Fruit fly (Drosophila melanogaster) whole organism, embryonic: Measurements from ENCODE around the gene SmD1.

Source experiments
- CG11085 ChIP-seq: fragments of 200-800 bp; sonication (Bioruptor generic); IDR thresholded peaks from 2 replicates; pipeline ENCODE4 v1.3.6; 2022; ENCODE audit warnings: missing biosample characterization, missing genetic modification characterization
- CG12659 ChIP-seq: fragments of 200-800 bp; sonication (Bioruptor generic); optimal IDR thresholded peaks from 3 replicates; lab custom pipeline; 2017; ENCODE audit warnings: mild to moderate bottlenecking, missing biosample characterization, missing genetic modification reagents, missing genetic modification characterization
- CG13894 ChIP-seq: fragments of 200-800 bp; sonication (Bioruptor generic); optimal IDR thresholded peaks from 3 replicates; lab custom pipeline; 2018; ENCODE audit warnings: missing biosample characterization, mild to moderate bottlenecking, missing genetic modification characterization, moderate library complexity
- CG14710 ChIP-seq: fragments of 200-800 bp; sonication (Bioruptor generic); optimal IDR thresholded peaks from 3 replicates; lab custom pipeline; 2019; ENCODE audit warnings: missing biosample characterization, mild to moderate bottlenecking, missing genetic modification characterization, moderate library complexity
- CG15269 ChIP-seq: fragments of 200-800 bp; sonication (Bioruptor generic); optimal IDR thresholded peaks from 2 replicates; lab custom pipeline; 2018; ENCODE audit warnings: missing biosample characterization, mild to moderate bottlenecking, missing genetic modification characterization, moderate library complexity
- CG1529 ChIP-seq: fragments of 200-800 bp; sonication (Bioruptor generic); optimal IDR thresholded peaks from 3 replicates; lab custom pipeline; 2018; ENCODE audit warnings: missing biosample characterization, missing genetic modification characterization
- CG1647 ChIP-seq: fragments of 200-800 bp; sonication (Bioruptor generic); optimal IDR thresholded peaks from 3 replicates; lab custom pipeline; 2016; ENCODE audit warnings: missing biosample characterization, missing genetic modification characterization
- CG17361 ChIP-seq: fragments of 200-800 bp; sonication (Bioruptor generic); IDR thresholded peaks from 3 replicates; pipeline ENCODE4 v1.3.6; 2022; ENCODE audit warnings: missing biosample characterization, missing genetic modification characterization
- CG17802 ChIP-seq: fragments of 200-800 bp; sonication (Bioruptor generic); optimal IDR thresholded peaks from 2 replicates; lab custom pipeline; 2018; ENCODE audit warnings: missing biosample characterization, mild to moderate bottlenecking, missing genetic modification characterization, moderate library complexity
- CG18262 ChIP-seq: fragments of 200-800 bp; optimal IDR thresholded peaks from 3 replicates; lab custom pipeline; 2019; ENCODE audit warnings: missing biosample characterization, mild to moderate bottlenecking, missing genetic modification characterization, moderate library complexity
- CG3838 ChIP-seq: fragments of 200-800 bp; sonication (Bioruptor generic); optimal IDR thresholded peaks from 3 replicates; lab custom pipeline; 2016; ENCODE audit warnings: missing biosample characterization, missing genetic modification characterization
- CG4707 ChIP-seq: fragments of 200-800 bp; sonication (Bioruptor generic); optimal IDR thresholded peaks from 2 replicates; lab custom pipeline; 2018; ENCODE audit warnings: missing biosample characterization, mild to moderate bottlenecking, missing genetic modification characterization, moderate library complexity
- CG4854 ChIP-seq: fragments of 200-800 bp; sonication (Bioruptor generic); optimal IDR thresholded peaks from 2 replicates; lab custom pipeline; 2016; ENCODE audit warnings: missing biosample characterization, missing genetic modification characterization, inconsistent platforms
- CG8290 ChIP-seq, 3 experiments: fragments of 200-800 bp; sonication (Bioruptor generic); optimal IDR thresholded peaks; 2 replicates each; lab custom pipeline; 2016 to 2019; ENCODE audit warnings: missing biosample characterization in 3 of 3, missing genetic modification characterization in 3 of 3, mild to moderate bottlenecking in 2 of 3, moderate library complexity in 1 of 3
- CG8478 ChIP-seq: fragments of >200 bp; optimal IDR thresholded peaks from 2 replicates; lab custom pipeline; 2018
- CG8944 ChIP-seq: fragments of 200-800 bp; sonication (Bioruptor generic); optimal IDR thresholded peaks from 3 replicates; lab custom pipeline; 2016; ENCODE audit warnings: missing biosample characterization, missing genetic modification characterization
- CG9215 ChIP-seq: fragments of 200-800 bp; sonication (Bioruptor generic); IDR thresholded peaks from 2 replicates; pipeline ENCODE4 v1.3.6; 2022; ENCODE audit warnings: missing biosample characterization, missing genetic modification characterization
- CG9876 ChIP-seq: fragments of 200-800 bp; sonication (Bioruptor generic); optimal IDR thresholded peaks from 2 replicates; lab custom pipeline; 2016; ENCODE audit warnings: missing biosample characterization, missing genetic modification characterization
- Chrac-16 ChIP-seq: fragments of 200-800 bp; sonication (Bioruptor generic); optimal IDR thresholded peaks from 3 replicates; lab custom pipeline; 2016; ENCODE audit warnings: missing biosample characterization, missing genetic modification characterization
- Dfd ChIP-seq, 2 experiments: fragments of >200 bp; optimal IDR thresholded peaks; 2 replicates each; lab custom pipeline; 2017; ENCODE audit warnings: missing biosample characterization in 2 of 2, missing genetic modification characterization in 2 of 2
- Dref ChIP-seq: fragments of 200-800 bp; sonication (Bioruptor generic); IDR thresholded peaks from 2 replicates; pipeline ENCODE4 v1.3.6; 2022; ENCODE audit warnings: missing biosample characterization, missing genetic modification characterization
- HLH54F ChIP-seq: fragments of 200-800 bp; sonication (Bioruptor generic); optimal IDR thresholded peaks from 3 replicates; lab custom pipeline; 2016; ENCODE audit warnings: missing biosample characterization, missing genetic modification characterization
- HmgD ChIP-seq: fragments of 200-800 bp; sonication (Bioruptor generic); optimal IDR thresholded peaks from 3 replicates; lab custom pipeline; 2016; ENCODE audit warnings: missing biosample characterization, missing genetic modification characterization
- Hr51 ChIP-seq, 2 experiments: fragments of 200-800 bp; sonication (Bioruptor generic); optimal IDR thresholded peaks; 2 replicates in 1 of 2; 3 replicates in 1 of 2; lab custom pipeline; 2016 to 2018; ENCODE audit warnings: missing biosample characterization in 2 of 2, missing genetic modification characterization in 2 of 2, mild to moderate bottlenecking in 1 of 2, moderate library complexity in 1 of 2
- MBD-R2 ChIP-seq: fragments of 200-800 bp; sonication (Bioruptor generic); IDR thresholded peaks from 2 replicates; pipeline ENCODE4 v1.3.6; 2022; ENCODE audit warnings: missing biosample characterization, missing genetic modification characterization
- Nf-YC ChIP-seq: fragments of 200-800 bp; optimal IDR thresholded peaks from 3 replicates; lab custom pipeline; 2019; ENCODE audit warnings: missing biosample characterization, mild to moderate bottlenecking, missing genetic modification characterization, moderate library complexity
- NfI ChIP-seq: fragments of 200-800 bp; sonication (Bioruptor generic); optimal IDR thresholded peaks from 3 replicates; lab custom pipeline; 2018; ENCODE audit warnings: missing biosample characterization, mild to moderate bottlenecking, missing genetic modification characterization, moderate library complexity
- PHDP ChIP-seq: fragments of 200-800 bp; sonication (Bioruptor generic); optimal IDR thresholded peaks from 3 replicates; lab custom pipeline; 2018; ENCODE audit warnings: missing biosample characterization, mild to moderate bottlenecking, missing genetic modification characterization, moderate library complexity
- Six4 ChIP-seq: fragments of 200-800 bp; sonication (Bioruptor generic); optimal IDR thresholded peaks from 2 replicates; lab custom pipeline; 2016; ENCODE audit warnings: missing biosample characterization, missing genetic modification characterization
- Vsx1 ChIP-seq: fragments of 200-800 bp; sonication (Bioruptor generic); optimal IDR thresholded peaks from 2 replicates; lab custom pipeline; 2017; ENCODE audit warnings: missing biosample characterization, mild to moderate bottlenecking, missing genetic modification characterization, missing genetic modification reagents
- abd-A ChIP-seq: fragments of 200-800 bp; sonication (Bioruptor generic); optimal IDR thresholded peaks from 3 replicates; lab custom pipeline; 2019; ENCODE audit warnings: missing biosample characterization, mild to moderate bottlenecking, missing genetic modification characterization, moderate library complexity
- cad ChIP-seq: fragments of >200 bp; optimal IDR thresholded peaks from 2 replicates; lab custom pipeline; 2017; ENCODE audit warnings: missing biosample characterization, missing genetic modification characterization
- chinmo ChIP-seq: fragments of 200-800 bp; sonication (Bioruptor generic); IDR thresholded peaks from 4 replicates; pipeline ENCODE4 v1.3.6; 2022; ENCODE audit warnings: missing biosample characterization, missing genetic modification characterization; ENCODE audit not compliant: partially characterized antibody
- chn ChIP-seq: fragments of 200-800 bp; sonication (Bioruptor generic); optimal IDR thresholded peaks from 2 replicates; lab custom pipeline; 2016; ENCODE audit warnings: missing biosample characterization, missing genetic modification characterization
- da ChIP-seq: fragments of 200-800 bp; sonication (Bioruptor generic); optimal IDR thresholded peaks from 2 replicates; lab custom pipeline; 2016; ENCODE audit warnings: missing biosample characterization, missing genetic modification characterization
- dm ChIP-seq: fragments of 200-800 bp; sonication (Bioruptor generic); optimal IDR thresholded peaks from 3 replicates; lab custom pipeline; 2016; ENCODE audit warnings: missing biosample characterization, missing genetic modification characterization
- gcm2 ChIP-seq: fragments of 200-800 bp; sonication (Bioruptor generic); optimal IDR thresholded peaks from 2 replicates; lab custom pipeline; 2016; ENCODE audit warnings: missing biosample characterization, missing genetic modification characterization
- h ChIP-seq: fragments of >200 bp; optimal IDR thresholded peaks from 2 replicates; lab custom pipeline; 2017
- lola ChIP-seq, 3 experiments: fragments of >200 bp in 2 of 3; fragments of 200-800 bp in 1 of 3; sonication (Bioruptor generic) in 1 of 3; optimal IDR thresholded peaks; 2 replicates each; lab custom pipeline; 2017 to 2019; ENCODE audit warnings: missing biosample characterization in 3 of 3, missing genetic modification characterization in 3 of 3, mild to moderate bottlenecking in 1 of 3, moderate library complexity in 1 of 3
- nerfin-1 ChIP-seq: fragments of 200-800 bp; sonication (Bioruptor generic); optimal IDR thresholded peaks from 3 replicates; lab custom pipeline; 2019; ENCODE audit warnings: missing biosample characterization, mild to moderate bottlenecking, missing genetic modification characterization, moderate library complexity
- phol ChIP-seq: fragments of 200-800 bp; sonication (Bioruptor generic); optimal IDR thresholded peaks from 3 replicates; lab custom pipeline; 2018; ENCODE audit warnings: missing biosample characterization, mild to moderate bottlenecking, missing genetic modification characterization, moderate library complexity
- rib ChIP-seq: fragments of 200-800 bp; sonication (Bioruptor generic); IDR thresholded peaks from 2 replicates; pipeline ENCODE4 v1.3.6; 2022; ENCODE audit warnings: missing biosample characterization, missing genetic modification characterization
- sc ChIP-seq, 3 experiments: fragments of >200 bp in 2 of 3; fragments of 200-800 bp in 1 of 3; sonication (Bioruptor generic) in 1 of 3; optimal IDR thresholded peaks; 2 replicates in 2 of 3; 3 replicates in 1 of 3; lab custom pipeline; 2017; ENCODE audit warnings: mild to moderate bottlenecking in 1 of 3, missing biosample characterization in 1 of 3, missing genetic modification characterization in 1 of 3, missing genetic modification reagents in 1 of 3
- sisA ChIP-seq: fragments of 200-800 bp; sonication (Bioruptor generic); IDR thresholded peaks from 2 replicates; pipeline ENCODE4 v1.3.6; 2022; ENCODE audit warnings: missing biosample characterization, missing genetic modification characterization
- sqz ChIP-seq: fragments of 200-800 bp; sonication (Bioruptor generic); optimal IDR thresholded peaks from 3 replicates; lab custom pipeline; 2018; ENCODE audit warnings: missing biosample characterization, mild to moderate bottlenecking, missing genetic modification characterization
- stwl ChIP-seq: fragments of 200-800 bp; sonication (Bioruptor generic); optimal IDR thresholded peaks from 3 replicates; lab custom pipeline; 2018; ENCODE audit warnings: missing biosample characterization, mild to moderate bottlenecking, missing genetic modification characterization, moderate library complexity
- unc-4 ChIP-seq: fragments of 200-800 bp; sonication (Bioruptor generic); IDR thresholded peaks from 2 replicates; pipeline ENCODE4 v1.3.6; 2022; ENCODE audit warnings: missing biosample characterization, missing genetic modification characterization; ENCODE audit not compliant: partially characterized antibody
- usp ChIP-seq: fragments of >200 bp; optimal IDR thresholded peaks from 2 replicates; lab custom pipeline; 2017; ENCODE audit warnings: missing biosample characterization, missing genetic modification characterization
- zen2 ChIP-seq: fragments of 200-800 bp; sonication (Bioruptor generic); IDR thresholded peaks from 3 replicates; pipeline ENCODE4 v1.3.6; 2022; ENCODE audit warnings: missing biosample characterization, missing genetic modification characterization; ENCODE audit not compliant: partially characterized antibody
- zfh1 ChIP-seq: fragments of 200-800 bp; sonication (Bioruptor generic); IDR thresholded peaks from 3 replicates; pipeline ENCODE4 v1.3.6; 2022; ENCODE audit warnings: missing biosample characterization, missing genetic modification characterization

Gene SmD1

DNA sequence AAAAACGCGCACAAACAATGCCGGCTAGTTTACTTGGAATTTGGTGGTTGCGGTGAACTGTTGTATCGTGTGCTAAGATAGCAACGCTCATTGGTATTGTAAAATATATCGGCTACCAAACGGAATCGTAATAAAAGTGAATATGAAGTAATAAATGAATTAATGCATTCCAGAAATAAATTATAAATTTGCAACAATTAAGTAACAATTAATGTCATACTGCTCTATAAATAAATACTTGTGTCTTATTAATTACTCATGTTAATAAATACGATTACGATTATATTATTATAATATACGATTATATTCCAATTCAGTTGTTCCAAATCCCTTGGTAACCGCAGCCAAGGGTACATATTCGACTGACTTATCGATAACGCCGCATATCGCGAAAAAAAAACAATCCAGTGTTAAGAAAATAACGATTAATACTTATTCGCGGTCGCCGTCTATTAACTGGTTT lies at the start of gene SmD1, which contains the start of gene Ptp69D (continued):
- TF ChIP-seq cad (no peak), CG12659 (GFP tag; lab: Kevin White, UChicago) (peak; percentile 87), CG4854 (GFP tag; lab: Kevin White, UChicago) (no peak), NfI (GFP tag; lab: Kevin White, UChicago) (no peak), CG17361 (GFP tag; lab: Robert Waterston, UW) (peak; percentile 65; the same call in 2 of the 3 replicates), chn (GFP tag; lab: Kevin White, UChicago) (no peak), CG13894 (tag; lab: Kevin White, UChicago) (no peak), CG14710 (tag; lab: Kevin White, UChicago) (peak; percentile 72), CG3838 (GFP tag; lab: Kevin White, UChicago) (no peak), Chrac-16 (GFP tag; lab: Kevin White, UChicago) (no peak), MBD-R2 (GFP tag; lab: Robert Waterston, UW) (0 out of 2 replicates have a peak, but pooled peaks have one; percentile 25), CG15269 (tag; lab: Kevin White, UChicago) (no peak), abd-A (tag; lab: Kevin White, UChicago) (no peak), CG8478 (lab: Kevin White, UChicago) (no peak), HLH54F (no peak), CG1647 (GFP tag; lab: Kevin White, UChicago) (no peak), CG4707 (GFP tag; lab: Kevin White, UChicago) (no peak), chinmo (GFP tag; lab: Robert Waterston, UW) (no peak), dm (no peak), Vsx1 (no peak), Dref (GFP tag; lab: Robert Waterston, UW) (peak; percentile 72), stwl (peak; percentile 69), gcm2 (GFP tag; lab: Kevin White, UChicago) (no peak), rib (GFP tag; lab: Robert Waterston, UW) (no peak), CG11085 (GFP tag; lab: Robert Waterston, UW) (no peak), Dfd (GFP tag; optimal IDR thresholded peaks at IDR 0.05; lab: Kevin White, UChicago) (no peak), usp (GFP tag; lab: Kevin White, UChicago) (no peak), sc (optimal IDR thresholded peaks at IDR 0.05; lab: Kevin White, UChicago) (no peak), sc (GFP tag; optimal IDR thresholded peaks at IDR 0.05; lab: Kevin White, UChicago) (no peak), zen2 (GFP tag; lab: Robert Waterston, UW) (peak; percentile 32; the same call in 1 of the 3 replicates), nerfin-1 (tag; lab: Kevin White, UChicago) (peak; percentile 15), phol (tag; lab: Kevin White, UChicago) (peak; percentile 60), h (lab: Kevin White, UChicago) (no peak), sqz (GFP tag; lab: Kevin White, UChicago) (peak; percentile 72), zfh1 (GFP tag; lab: Robert Waterston, UW) (no peak), CG18262 (no peak), CG17802 (tag; lab: Kevin White, UChicago) (no peak), CG1529 (GFP tag; lab: Kevin White, UChicago) (no peak), sisA (GFP tag; lab: Robert Waterston, UW) (no peak), Hr51 (GFP tag; optimal IDR thresholded peaks at IDR 0.05; lab: Kevin White, UChicago) (no peak), Nf-YC (tag; lab: Kevin White, UChicago) (no peak), CG8944 (GFP tag; lab: Kevin White, UChicago) (no peak), CG9876 (GFP tag; lab: Kevin White, UChicago) (no peak), Six4 (GFP tag; lab: Kevin White, UChicago) (no peak), unc-4 (GFP tag; lab: Robert Waterston, UW) (peak; percentile 77), lola (GFP tag; optimal IDR thresholded peaks at IDR 0.05; lab: Kevin White, UChicago) (peak in 1 of 3 experiments; percentile 33), HmgD (GFP tag; lab: Kevin White, UChicago) (no peak), CG8290 (GFP tag; optimal IDR thresholded peaks at IDR 0.05; lab: Kevin White, UChicago) (peak; percentile 20), CG8290 (tag; optimal IDR thresholded peaks at IDR 0.05; lab: Kevin White, UChicago) (no peak), da (no peak), CG9215 (no peak), PHDP (tag; lab: Kevin White, UChicago) (peak; percentile 7)
